Worm (Caenorhabditis elegans): ENCODE data around the gene dlc-4.
A peak's percentile ranks its signal among the peaks of the same experiment; 100 is the strongest.
"Not testable (repeated sequence)": the region's sequence is repeated elsewhere in the genome, so short reads cannot be mapped to it uniquely, and the experiment has no call there.

dlc-4 gene

ce11 chrIV:16415100-16415973, 27.7 kb upstream of the dlc-4 start (continued):
- TF ChIP-seq nfya-1 (tag; optimal IDR thresholded peaks at IDR 0.05; ENCODE audit: insufficient read depth) (peak; percentile 64), nhr-237 (tag; optimal IDR thresholded peaks at IDR 0.05) (no peak), nhr-28 (tag; optimal IDR thresholded peaks at IDR 0.05) (no peak), unc-39 (tag; optimal IDR thresholded peaks at IDR 0.05) (no peak), nhr-76 (tag; optimal IDR thresholded peaks at IDR 0.05) (no peak), skn-1 (tag; optimal IDR thresholded peaks at IDR 0.05) (peak; percentile 42), fkh-2 (tag; optimal IDR thresholded peaks at IDR 0.05) (no peak)

- TF ChIP-seq sea-2 (GFP tag; optimal IDR thresholded peaks at IDR 0.05), result no peak
- TF ChIP-seq nhr-76 (tag; optimal IDR thresholded peaks at IDR 0.05), result no peak
- no peak for TF ChIP-seq egl-27 (tag; optimal IDR thresholded peaks at IDR 0.05)
- no peak for TF ChIP-seq fkh-2 (tag; optimal IDR thresholded peaks at IDR 0.05)
- TF ChIP-seq R02D3.7 (tag; optimal IDR thresholded peaks at IDR 0.05), result no peak
- no peak for TF ChIP-seq ceh-9 (tag; optimal IDR thresholded peaks at IDR 0.05)
- peak; percentile 26 for TF ChIP-seq nfya-1 (tag; optimal IDR thresholded peaks at IDR 0.05; ENCODE audit: insufficient read depth)
- TF ChIP-seq elt-1 (tag; optimal IDR thresholded peaks at IDR 0.05), result no peak
- TF ChIP-seq fos-1 (tag; optimal IDR thresholded peaks at IDR 0.05), result no peak
- no peak for TF ChIP-seq ceh-28 (tag; optimal IDR thresholded peaks at IDR 0.05)
- TF ChIP-seq hmg-11 (tag; optimal IDR thresholded peaks at IDR 0.05), result peak; percentile 26
- TF ChIP-seq lin-39 (tag; optimal IDR thresholded peaks at IDR 0.05), result peak; percentile 6
- peak; percentile 30 for TF ChIP-seq lin-15B (tag; optimal IDR thresholded peaks at IDR 0.05)
- TF ChIP-seq ztf-4 (tag; optimal IDR thresholded peaks at IDR 0.05), result no peak
- TF ChIP-seq ama-1 (optimal IDR thresholded peaks at IDR 0.05), result no peak
- TF ChIP-seq snpc-4 (tag; optimal IDR thresholded peaks at IDR 0.05), result no peak
Observed at ce11 chrIV:16421903-16422557, 21.0 kb upstream of the dlc-4 start.

ce11 chrIV:16424337-16424736, 18.7 kb upstream of the dlc-4 start, which contains the start of gene Y10G11A.1:
Gene Y10G11A.1 (plus strand): TSS chrIV:16424637.
- not testable (repeated sequence) for TF ChIP-seq nhr-77, skn-1, lin-39 (tag; optimal IDR thresholded peaks at IDR 0.05)

ce11 chrIV:16431929-16432328, 11.1 kb upstream of the dlc-4 start, which contains the start of gene dlc-3:
Gene dlc-3 (plus strand): TSS chrIV:16432229.
- TF ChIP-seq snpc-4 (tag; optimal IDR thresholded peaks at IDR 0.05) (no peak), tbx-2 (tag; optimal IDR thresholded peaks at IDR 0.05) (no peak), eor-1 (tag; optimal IDR thresholded peaks at IDR 0.05) (no peak), fos-1 (tag; optimal IDR thresholded peaks at IDR 0.05) (no peak), fkh-10 (GFP tag; optimal IDR thresholded peaks at IDR 0.05) (no peak), elt-2 (tag; optimal IDR thresholded peaks at IDR 0.05) (no peak), ztf-11 (tag; optimal IDR thresholded peaks at IDR 0.05) (no peak), fkh-2 (tag; optimal IDR thresholded peaks at IDR 0.05) (no peak), ztf-4 (tag; optimal IDR thresholded peaks at IDR 0.05) (no peak), nhr-77 (tag; optimal IDR thresholded peaks at IDR 0.05) (no peak), nhr-28 (tag; optimal IDR thresholded peaks at IDR 0.05) (no peak), zag-1 (tag; optimal IDR thresholded peaks at IDR 0.05) (no peak), nhr-67 (tag; optimal IDR thresholded peaks at IDR 0.05) (no peak), skn-1 (tag; optimal IDR thresholded peaks at IDR 0.05) (no peak), nhr-12 (tag; optimal IDR thresholded peaks at IDR 0.05) (no peak), nhr-43 (tag; optimal IDR thresholded peaks at IDR 0.05; ENCODE audit: poor library complexity, severe bottlenecking) (no peak), sea-2 (GFP tag; optimal IDR thresholded peaks at IDR 0.05) (no peak), elt-1 (tag; optimal IDR thresholded peaks at IDR 0.05) (no peak)

ce11 chrIV:16446664-16447063, 3.6 kb downstream of the dlc-4 start:
- no peak for TF ChIP-seq R02D3.7 (tag; optimal IDR thresholded peaks at IDR 0.05)
- TF ChIP-seq nhr-67 (tag; optimal IDR thresholded peaks at IDR 0.05), result no peak
- no peak for TF ChIP-seq tbx-2 (tag; optimal IDR thresholded peaks at IDR 0.05)
- TF ChIP-seq elt-1 (tag; optimal IDR thresholded peaks at IDR 0.05), result no peak
- TF ChIP-seq nhr-28 (tag; optimal IDR thresholded peaks at IDR 0.05), result no peak
- no peak for TF ChIP-seq ceh-82 (tag; optimal IDR thresholded peaks at IDR 0.05)
- TF ChIP-seq ZK546.5 (tag; optimal IDR thresholded peaks at IDR 0.05), result no peak
- no peak for TF ChIP-seq elt-3 (tag; optimal IDR thresholded peaks at IDR 0.05)
- TF ChIP-seq mdl-1 (tag; optimal IDR thresholded peaks at IDR 0.05), result no peak
- no peak for TF ChIP-seq ceh-9 (tag; optimal IDR thresholded peaks at IDR 0.05)
- no peak for TF ChIP-seq pha-4 (tag; optimal IDR thresholded peaks at IDR 0.05)
- TF ChIP-seq snpc-4 (tag; optimal IDR thresholded peaks at IDR 0.05), result no peak
- no peak for TF ChIP-seq skn-1 (tag; optimal IDR thresholded peaks at IDR 0.05)
- no peak for TF ChIP-seq nhr-12 (tag; optimal IDR thresholded peaks at IDR 0.05)
- no peak for TF ChIP-seq fkh-10 (GFP tag; optimal IDR thresholded peaks at IDR 0.05)
- TF ChIP-seq zag-1 (tag; optimal IDR thresholded peaks at IDR 0.05), result no peak
- TF ChIP-seq fos-1 (tag; optimal IDR thresholded peaks at IDR 0.05), result no peak
- no peak for TF ChIP-seq egl-27 (tag; optimal IDR thresholded peaks at IDR 0.05)
- TF ChIP-seq sea-2 (GFP tag; optimal IDR thresholded peaks at IDR 0.05), result no peak

All from whole organism, L3 larva.